Fruit fly (Drosophila melanogaster) whole organism: ENCODE measurements around the gene Dap160.

Experiments
- psq ChIP-seq: fragments of >200 bp; optimal IDR thresholded peaks from 2 replicates; lab custom pipeline; 2017
- usp ChIP-seq: fragments of >200 bp; optimal IDR thresholded peaks from 2 replicates; lab custom pipeline; 2017; ENCODE audit warnings: missing biosample characterization, missing genetic modification characterization, mixed read lengths

DNA sequence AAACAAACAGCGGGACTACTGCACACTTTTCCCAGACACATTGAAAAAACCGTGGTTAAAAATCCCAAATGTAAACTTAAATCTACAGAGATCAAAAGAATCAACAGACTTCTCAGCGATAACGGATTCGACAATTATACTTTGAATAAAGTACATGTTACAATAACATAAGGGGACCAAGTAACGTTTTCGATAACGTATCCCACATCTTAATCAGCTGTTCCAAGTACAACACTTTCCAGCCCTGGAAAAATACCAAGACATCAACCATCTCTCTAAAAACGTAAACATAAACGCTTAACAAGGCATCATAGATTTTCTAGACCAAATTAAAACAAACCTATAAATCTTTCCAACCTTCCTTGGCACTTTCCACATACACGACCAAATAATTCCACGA is 11.7 kb upstream of the Dap160 start:
- TF ChIP-seq psq (lab: Kevin White, UChicago) (no peak), usp (GFP tag; lab: Kevin White, UChicago) (no peak)
